Worm (Caenorhabditis elegans) whole organism, mixed stage, embryonic: ENCODE measurements around the gene rpl-36.A.

Source experiments
- M03D4.4 ChIP-seq: sonication (generic microtip); optimal IDR thresholded peaks from 2 replicates; lab custom pipeline; 2017; ENCODE audit warnings: mild to moderate bottlenecking, missing genetic modification characterization, missing compliant biosample characterization
- ceh-43 ChIP-seq: fragments of 200-800 bp; sonication (Bioruptor generic); optimal IDR thresholded peaks from 2 replicates; lab custom pipeline; 2018; ENCODE audit warnings: mild to moderate bottlenecking, missing genetic modification characterization, moderate library complexity, missing compliant biosample characterization
- elt-3 ChIP-seq: fragments of 150-350 bp; optimal IDR thresholded peaks from 2 replicates; lab custom pipeline; 2014; ENCODE audit warnings: missing biosample characterization, missing genetic modification characterization
- nhr-12 ChIP-seq: fragments of 150-350 bp; optimal IDR thresholded peaks from 2 replicates; lab custom pipeline; 2014; ENCODE audit warnings: missing biosample characterization, missing genetic modification characterization
- nhr-28 ChIP-seq: fragments of 150-350 bp; optimal IDR thresholded peaks from 2 replicates; lab custom pipeline; 2014; ENCODE audit warnings: missing biosample characterization, missing genetic modification characterization
- snpc-4 ChIP-seq: fragments of 150-350 bp; optimal IDR thresholded peaks from 2 replicates; lab custom pipeline; 2014; ENCODE audit warnings: missing biosample characterization, missing genetic modification characterization
- unc-62 ChIP-seq: fragments of 150-350 bp; optimal IDR thresholded peaks from 2 replicates; lab custom pipeline; 2014; ENCODE audit warnings: missing biosample characterization, missing genetic modification reagents, missing genetic modification characterization

ce11 chrII:11092413-11092812 lies 4.6 kb downstream of the rpl-36.A start, which contains the start of gene rpl-42:
- no peak for TF ChIP-seq snpc-4 (tag; lab: Kevin White, UChicago)
- TF ChIP-seq ceh-43 (GFP tag; lab: Kevin White, UChicago), result no peak
- TF ChIP-seq unc-62 (GFP tag; lab: Kevin White, UChicago), result no peak
- no peak for TF ChIP-seq elt-3 (tag; lab: Kevin White, UChicago)
- TF ChIP-seq nhr-28 (tag; lab: Kevin White, UChicago), result no peak
- no peak for TF ChIP-seq nhr-12 (tag; lab: Kevin White, UChicago)
- TF ChIP-seq M03D4.4 (tag; lab: Kevin White, UChicago), result no peak
